Fruit fly (Drosophila melanogaster) Kc167 (cell line): ENCODE data around the gene CG8675.

Experiments used
- Myc ChIP-seq: fragments of >200 bp; optimal IDR thresholded peaks from 2 replicates; lab custom pipeline; 2017; ENCODE audit warnings: missing external identifiers
- h ChIP-seq: fragments of >200 bp; optimal IDR thresholded peaks from 3 replicates; lab custom pipeline; 2018; ENCODE audit warnings: missing external identifiers
- psq ChIP-seq: fragments of >200 bp; optimal IDR thresholded peaks from 2 replicates; lab custom pipeline; 2017; ENCODE audit warnings: missing external identifiers
- ttk ChIP-seq: sonication (Bioruptor generic); optimal IDR thresholded peaks from 2 replicates; lab custom pipeline; 2017; ENCODE audit warnings: missing external identifiers

DNA sequence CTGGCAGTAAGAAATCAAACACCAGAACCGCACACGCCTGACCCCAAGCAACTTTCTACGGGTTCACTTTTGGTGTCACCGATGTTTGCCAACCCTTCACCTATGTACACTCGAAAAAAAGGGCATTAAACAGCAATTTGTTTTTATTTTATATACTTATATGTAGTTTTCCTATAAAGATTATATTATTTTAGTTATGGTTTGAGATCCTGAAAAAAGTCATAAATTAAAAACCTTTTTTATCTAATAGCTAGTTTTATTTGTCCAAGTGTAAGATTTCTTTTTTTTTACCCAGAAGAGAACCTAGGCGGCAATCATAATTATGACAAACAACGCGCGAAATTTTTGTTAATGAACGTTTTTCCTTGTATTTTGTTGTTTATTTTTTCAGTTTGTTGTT is 44.1 kb upstream of the CG8675 start:
- no peak for TF ChIP-seq psq (lab: Kevin White, UChicago)
- TF ChIP-seq h (lab: Kevin White, UChicago), result no peak
- TF ChIP-seq Myc (lab: Kevin White, UChicago), result no peak
- no peak for TF ChIP-seq ttk (lab: Kevin White, UChicago)
